Fruit fly (Drosophila melanogaster) S2 (cell line): ENCODE results near the gene eIF3d1.

Experiments used
- CG8478 ChIP-seq: fragments of >200 bp; optimal IDR thresholded peaks from 2 replicates; lab custom pipeline; 2018
- CTCF ChIP-seq, 2 experiments: fragments of >200 bp; optimal IDR thresholded peaks; 2 replicates each; lab custom pipeline; 2018

dm6 chr3R:23675646-23676045, 4.2 kb upstream of the eIF3d1 start:
- no peak for TF ChIP-seq CG8478
- TF ChIP-seq CTCF (optimal IDR thresholded peaks at IDR 0.05; lab: Kevin White, UChicago) = no peak
